Worm (Caenorhabditis elegans): ENCODE data around the gene F22E5.11.
"Not testable (repeated sequence)": the region's sequence is repeated elsewhere in the genome, so short reads cannot be mapped to it uniquely, and the experiment has no call there.

Gene F22E5.11

ce11 chrII:2611009-2611408, 33.4 kb downstream of the F22E5.11 start:
- TF ChIP-seq cnd-1 (tag; optimal IDR thresholded peaks at IDR 0.05) (no peak), pha-4 (tag; optimal IDR thresholded peaks at IDR 0.05) (no peak), blmp-1 (tag; optimal IDR thresholded peaks at IDR 0.05) (no peak), unc-39 (tag; optimal IDR thresholded peaks at IDR 0.05) (no peak), ztf-11 (tag; optimal IDR thresholded peaks at IDR 0.05) (no peak), sem-2 (GFP tag; optimal IDR thresholded peaks at IDR 0.05) (no peak), flh-1 (GFP tag; optimal IDR thresholded peaks at IDR 0.05) (no peak), nhr-28 (tag; optimal IDR thresholded peaks at IDR 0.05) (no peak), unc-62 (GFP tag; optimal IDR thresholded peaks at IDR 0.05) (no peak), nhr-76 (tag; optimal IDR thresholded peaks at IDR 0.05) (no peak)

- no peak for TF ChIP-seq unc-62 (GFP tag; optimal IDR thresholded peaks at IDR 0.05)
Measured at ce11 chrII:2610202-2610912, 34.0 kb downstream of the F22E5.11 start, which contains the start of gene sri-38. Gene sri-38, plus strand, starts transcription at chrII:2610862.

DNA sequence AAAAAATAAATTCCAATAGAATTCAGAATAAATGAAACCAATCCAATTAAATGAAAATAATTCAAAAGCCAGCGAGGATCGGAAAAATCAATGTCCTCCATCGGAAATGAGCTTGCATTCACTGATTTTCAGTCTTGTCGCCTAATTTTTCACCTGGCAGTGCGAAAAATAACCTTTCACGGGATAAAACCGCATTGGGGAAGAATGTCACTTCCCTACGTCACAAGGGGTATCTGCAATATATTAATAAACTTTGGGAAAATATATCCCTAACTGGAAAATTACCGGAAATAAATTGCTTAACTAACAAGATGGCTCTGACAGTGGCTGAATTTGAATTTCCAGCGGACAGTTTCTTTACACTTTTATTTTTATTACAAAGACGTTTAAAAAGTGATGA, 39.1 kb downstream of the F22E5.11 start, which contains the start of gene sri-77:
TSS of gene sri-77 (minus strand) at position 101 of the 400 bp plus-strand sequence.
- TF ChIP-seq ceh-83 (GFP tag; optimal IDR thresholded peaks at IDR 0.05) (no peak), mep-1 (tag; optimal IDR thresholded peaks at IDR 0.05) (no peak), ceh-39 (tag; optimal IDR thresholded peaks at IDR 0.05) (no peak), lin-13 (tag; optimal IDR thresholded peaks at IDR 0.05) (no peak), cnd-1 (tag; optimal IDR thresholded peaks at IDR 0.05) (no peak), nhr-2 (tag; optimal IDR thresholded peaks at IDR 0.05) (no peak), ces-1 (GFP tag; optimal IDR thresholded peaks at IDR 0.05) (no peak), zip-8 (tag; optimal IDR thresholded peaks at IDR 0.05) (no peak), mab-5 (tag; optimal IDR thresholded peaks at IDR 0.05) (no peak), unc-120 (tag; optimal IDR thresholded peaks at IDR 0.05; ENCODE audit: poor library complexity, severe bottlenecking) (no peak), ztf-11 (tag; optimal IDR thresholded peaks at IDR 0.05) (no peak), elt-3 (tag; optimal IDR thresholded peaks at IDR 0.05) (no peak), sptf-1 (tag; optimal IDR thresholded peaks at IDR 0.05) (no peak), mls-2 (tag; optimal IDR thresholded peaks at IDR 0.05) (no peak), ham-2 (GFP tag; optimal IDR thresholded peaks at IDR 0.05) (no peak), nhr-76 (tag; optimal IDR thresholded peaks at IDR 0.05) (no peak)

DNA sequence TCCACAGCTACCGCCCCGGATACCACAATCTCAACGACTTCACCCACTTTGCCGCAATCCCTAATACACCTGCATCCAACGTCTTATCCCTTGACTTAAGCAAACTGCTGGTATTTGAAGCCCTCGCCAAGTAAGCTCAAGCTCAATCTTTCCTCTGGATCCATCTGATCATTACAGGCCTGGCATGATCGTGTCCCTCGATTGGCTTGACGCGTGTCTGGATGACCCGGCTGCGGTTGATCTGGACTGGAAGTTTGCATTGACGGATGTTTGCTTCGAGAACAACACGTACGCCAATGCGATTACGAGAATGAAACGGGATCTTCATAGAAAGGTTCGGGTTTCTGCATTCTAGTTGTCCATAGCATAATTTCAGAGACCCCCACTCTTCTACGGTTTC, 43.5 kb downstream of the F22E5.11 start:
- TF ChIP-seq nhr-2 (tag; optimal IDR thresholded peaks at IDR 0.05), result no peak
- no peak for TF ChIP-seq cnd-1 (tag; optimal IDR thresholded peaks at IDR 0.05)
- no peak for TF ChIP-seq elt-1 (tag; optimal IDR thresholded peaks at IDR 0.05; ENCODE audit: borderline replicate concordance, insufficient read depth)
- no peak for TF ChIP-seq unc-120 (tag; optimal IDR thresholded peaks at IDR 0.05; ENCODE audit: poor library complexity, severe bottlenecking)
- no peak for TF ChIP-seq bed-3 (GFP tag; optimal IDR thresholded peaks at IDR 0.05)
- TF ChIP-seq flh-1 (GFP tag; optimal IDR thresholded peaks at IDR 0.05), result no peak
- no peak for TF ChIP-seq zip-8 (tag; optimal IDR thresholded peaks at IDR 0.05)
- no peak for TF ChIP-seq sptf-1 (tag; optimal IDR thresholded peaks at IDR 0.05)
- TF ChIP-seq blmp-1 (tag; optimal IDR thresholded peaks at IDR 0.05), result no peak
- TF ChIP-seq ceh-83 (GFP tag; optimal IDR thresholded peaks at IDR 0.05), result no peak
- no peak for TF ChIP-seq nhr-28 (tag; optimal IDR thresholded peaks at IDR 0.05)
- TF ChIP-seq tbx-8 (GFP tag; optimal IDR thresholded peaks at IDR 0.05), result no peak
- no peak for TF ChIP-seq ces-1 (GFP tag; optimal IDR thresholded peaks at IDR 0.05)
- no peak for TF ChIP-seq lin-32 (GFP tag; optimal IDR thresholded peaks at IDR 0.05)
- no peak for TF ChIP-seq snpc-4 (tag; optimal IDR thresholded peaks at IDR 0.05)
- TF ChIP-seq nhr-237 (tag; optimal IDR thresholded peaks at IDR 0.05), result no peak
- TF ChIP-seq pha-4 (tag; optimal IDR thresholded peaks at IDR 0.05), result no peak
- no peak for TF ChIP-seq ceh-39 (tag; optimal IDR thresholded peaks at IDR 0.05)
- no peak for TF ChIP-seq mab-5 (tag; optimal IDR thresholded peaks at IDR 0.05)

DNA sequence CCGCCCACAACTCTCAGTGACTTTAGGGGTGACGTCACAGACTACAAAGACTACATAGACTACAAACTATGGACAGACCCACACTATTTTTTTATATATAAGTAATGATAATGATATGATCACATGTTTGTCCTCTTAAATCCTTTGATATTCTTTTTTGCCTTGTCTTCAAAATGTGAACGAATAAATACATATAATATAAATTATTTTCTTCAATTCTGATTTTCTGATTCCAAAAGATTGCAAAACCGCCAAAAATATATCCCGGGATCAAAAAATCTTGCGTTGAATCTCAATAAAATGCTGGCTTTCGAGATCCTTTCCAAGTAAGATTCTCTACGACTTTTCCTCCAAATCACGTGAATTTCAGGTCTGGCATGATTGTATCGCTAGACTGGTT, 44.2 kb downstream of the F22E5.11 start, which contains the start of gene F33H12.1:
TSS of gene F33H12.1 (plus strand) at position 301 of the 400 bp plus-strand sequence.
- not testable (repeated sequence) for TF ChIP-seq mep-1 (tag; optimal IDR thresholded peaks at IDR 0.05); blmp-1 (tag; optimal IDR thresholded peaks at IDR 0.05); elt-1 (tag; optimal IDR thresholded peaks at IDR 0.05; ENCODE audit: borderline replicate concordance, insufficient read depth)
